Fruit fly (Drosophila melanogaster): ENCODE data around the gene Itgbn.

Gene Itgbn

DNA sequence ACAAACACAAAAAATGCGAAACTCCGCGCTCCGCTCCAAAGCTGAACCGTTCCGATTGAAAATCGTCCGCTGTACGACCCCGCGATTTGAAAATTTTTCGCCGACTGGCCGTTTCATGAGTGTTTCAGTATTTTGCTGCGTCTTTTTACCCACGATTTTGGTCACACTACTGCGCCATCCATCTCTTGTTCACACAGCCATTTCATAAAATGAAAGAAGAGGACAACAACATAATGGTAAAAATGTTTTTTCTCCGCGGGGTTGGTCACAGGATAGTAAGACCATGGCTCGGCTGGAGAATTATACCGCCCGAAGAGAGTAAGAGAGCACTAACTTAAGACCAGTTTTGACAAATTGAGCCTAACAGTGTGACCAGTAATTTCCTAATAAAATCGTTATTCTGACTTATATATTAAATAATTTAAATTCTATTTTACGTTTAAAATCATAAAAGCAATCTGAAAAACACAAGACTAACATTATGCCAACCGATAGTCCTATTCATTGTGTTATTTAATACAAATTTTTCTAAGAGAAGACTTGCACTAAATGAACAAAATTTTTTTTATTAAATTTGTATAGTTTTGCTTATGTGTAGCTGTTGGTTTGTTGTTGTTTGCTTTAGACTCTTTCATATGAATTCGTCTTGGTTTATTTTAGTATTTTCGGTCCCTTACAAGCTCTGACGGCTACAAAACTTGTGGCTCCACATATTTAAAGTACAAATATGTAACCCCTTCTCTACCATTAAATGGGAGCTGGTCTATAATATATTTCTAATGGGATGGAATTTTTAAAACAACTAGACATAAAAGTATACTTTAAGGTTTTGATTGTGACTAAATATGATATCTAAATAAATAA lies 728 bp upstream of the Itgbn start, which contains the start of gene CG42238 (continued):
- TF ChIP-seq hkb (optimal IDR thresholded peaks at IDR 0.05) (no peak), hkb (GFP tag; IDR thresholded peaks at IDR 0.05) (peak; percentile 3; the same call in 1 of the 2 replicates), tup (GFP tag; optimal IDR thresholded peaks at IDR 0.05) (no peak), B-H1 (GFP tag; IDR thresholded peaks at IDR 0.05) (no peak), Taf1 (GFP tag; IDR thresholded peaks at IDR 0.05) (no peak), Dp (GFP tag; optimal IDR thresholded peaks at IDR 0.05) (peak; percentile 66), stc (GFP tag; IDR thresholded peaks at IDR 0.05) (no peak), CG14710 (tag; optimal IDR thresholded peaks at IDR 0.05) (peak; percentile 57), Myb (GFP tag; optimal IDR thresholded peaks at IDR 0.05) (peak; percentile 60), Dek (tag; optimal IDR thresholded peaks at IDR 0.05) (no peak), Poxn (GFP tag; IDR thresholded peaks at IDR 0.05) (no peak), CG10321 (GFP tag; IDR thresholded peaks at IDR 0.05) (peak; percentile 92), CG32772 (GFP tag; IDR thresholded peaks at IDR 0.05) (peak; percentile 57), CG2875 (GFP tag; optimal IDR thresholded peaks at IDR 0.05) (peak; percentile 7), CG34224 (GFP tag; IDR thresholded peaks at IDR 0.05; ENCODE audit: partially characterized antibody) (no peak; the same call in 2 of the 3 replicates), ATbp (GFP tag; optimal IDR thresholded peaks at IDR 0.05) (no peak), gsb-n (tag; optimal IDR thresholded peaks at IDR 0.05) (peak; percentile 15), zf30C (GFP tag; optimal IDR thresholded peaks at IDR 0.05) (no peak), ham (GFP tag; IDR thresholded peaks at IDR 0.05) (no peak), sqz (GFP tag; optimal IDR thresholded peaks at IDR 0.05) (peak; percentile 6), nau (GFP tag; optimal IDR thresholded peaks at IDR 0.05) (no peak), rib (GFP tag; IDR thresholded peaks at IDR 0.05) (no peak), tio (GFP tag; optimal IDR thresholded peaks at IDR 0.05) (no peak), CG8478 (optimal IDR thresholded peaks at IDR 0.05) (no peak), bbx (GFP tag; IDR thresholded peaks at IDR 0.05; ENCODE audit: partially characterized antibody) (peak; percentile 55), dati (GFP tag; IDR thresholded peaks at IDR 0.05) (no peak), cg (GFP tag; optimal IDR thresholded peaks at IDR 0.05) (no peak), HLHmδ (GFP tag; optimal IDR thresholded peaks at IDR 0.05) (peak; percentile 32), gsb (GFP tag; IDR thresholded peaks at IDR 0.05) (no peak), nerfin-1 (tag; optimal IDR thresholded peaks at IDR 0.05) (peak; percentile 1), CG17328 (GFP tag; IDR thresholded peaks at IDR 0.05) (0 out of 2 replicates have a peak, but pooled peaks have one; percentile 21), C15 (GFP tag; IDR thresholded peaks at IDR 0.05) (no peak), CG6175 (GFP tag; IDR thresholded peaks at IDR 0.05) (no peak), CG11504 (tag; optimal IDR thresholded peaks at IDR 0.05) (peak; percentile 4), ara (GFP tag; IDR thresholded peaks at IDR 0.05) (no peak), CG11723 (GFP tag; optimal IDR thresholded peaks at IDR 0.05) (no peak), CG9727 (GFP tag; optimal IDR thresholded peaks at IDR 0.05) (no peak), ftz-f1 (GFP tag; optimal IDR thresholded peaks at IDR 0.05) (no peak), al (GFP tag; IDR thresholded peaks at IDR 0.05) (no peak), chif (GFP tag; optimal IDR thresholded peaks at IDR 0.05) (no peak), Bteb2 (GFP tag; optimal IDR thresholded peaks at IDR 0.05) (no peak), CG6272 (GFP tag; IDR thresholded peaks at IDR 0.05) (no peak), BEAF-32 (GFP tag; optimal IDR thresholded peaks at IDR 0.05) (peak; percentile 36), exex (tag; optimal IDR thresholded peaks at IDR 0.05) (no peak), B-H2 (GFP tag; optimal IDR thresholded peaks at IDR 0.05) (no peak), grau (tag; optimal IDR thresholded peaks at IDR 0.05) (no peak), onecut (GFP tag; IDR thresholded peaks at IDR 0.05) (0 out of 2 replicates have a peak, but pooled peaks have one; percentile 23), CG10366 (GFP tag; IDR thresholded peaks at IDR 0.05) (no peak), ind (GFP tag; optimal IDR thresholded peaks at IDR 0.05) (no peak), CG4707 (GFP tag; optimal IDR thresholded peaks at IDR 0.05) (no peak)

Measured in whole organism, embryonic.